Fruit fly (Drosophila melanogaster) whole organism, embryonic: ENCODE data around the gene CG43078.

Experiments used
- Abd-B ChIP-seq: fragments of 200-800 bp; sonication (Bioruptor generic); optimal IDR thresholded peaks from 2 replicates; lab custom pipeline; 2018; ENCODE audit warnings: missing biosample characterization, mild to moderate bottlenecking, missing genetic modification characterization, moderate library complexity
- Blimp-1 ChIP-seq: fragments of 200-800 bp; sonication (Bioruptor generic); optimal IDR thresholded peaks from 3 replicates; lab custom pipeline; 2018; ENCODE audit warnings: missing biosample characterization, missing genetic modification characterization, mild to moderate bottlenecking, moderate library complexity, missing genetic modification reagents
- BtbVII ChIP-seq: fragments of 200-800 bp; sonication (Bioruptor generic); optimal IDR thresholded peaks from 3 replicates; lab custom pipeline; 2017; ENCODE audit warnings: missing biosample characterization, mild to moderate bottlenecking, missing genetic modification characterization
- CG10543 ChIP-seq: fragments of 200-800 bp; sonication (Bioruptor generic); optimal IDR thresholded peaks from 3 replicates; lab custom pipeline; 2017; ENCODE audit warnings: missing biosample characterization, mild to moderate bottlenecking, missing genetic modification characterization, moderate library complexity
- CG12391 ChIP-seq: fragments of 200-800 bp; sonication (Bioruptor generic); optimal IDR thresholded peaks from 3 replicates; lab custom pipeline; 2018; ENCODE audit warnings: missing biosample characterization, mild to moderate bottlenecking, missing genetic modification characterization, moderate library complexity
- CG12769 ChIP-seq: fragments of 200-800 bp; sonication (Bioruptor generic); optimal IDR thresholded peaks from 2 replicates; lab custom pipeline; 2019; ENCODE audit warnings: missing biosample characterization, mild to moderate bottlenecking, missing genetic modification characterization, moderate library complexity
- CG13287 ChIP-seq: fragments of 200-800 bp; sonication (Bioruptor generic); IDR thresholded peaks from 2 replicates; pipeline ENCODE4 v1.3.6; 2022; ENCODE audit warnings: missing biosample characterization, missing genetic modification characterization; ENCODE audit not compliant: partially characterized antibody
- CG14441 ChIP-seq: fragments of 200-800 bp; sonication (Bioruptor generic); IDR thresholded peaks from 2 replicates; pipeline ENCODE4 v1.3.6; 2022; ENCODE audit warnings: missing biosample characterization, missing genetic modification characterization
- CG15011 ChIP-seq: fragments of 200-800 bp; sonication (Bioruptor generic); optimal IDR thresholded peaks from 3 replicates; lab custom pipeline; 2018; ENCODE audit warnings: missing biosample characterization, mild to moderate bottlenecking, missing genetic modification characterization
- CG15479 ChIP-seq: fragments of 200-800 bp; sonication (Bioruptor generic); optimal IDR thresholded peaks from 3 replicates; lab custom pipeline; 2019; ENCODE audit warnings: missing biosample characterization, mild to moderate bottlenecking, missing genetic modification characterization, moderate library complexity
- CG3065 ChIP-seq: fragments of 200-800 bp; sonication (Bioruptor generic); optimal IDR thresholded peaks from 2 replicates; lab custom pipeline; 2016; ENCODE audit warnings: missing biosample characterization, missing genetic modification characterization
- CG4282 ChIP-seq: fragments of 200-800 bp; sonication (Bioruptor generic); optimal IDR thresholded peaks from 2 replicates; lab custom pipeline; 2016; ENCODE audit warnings: missing biosample characterization, missing genetic modification characterization
- CG7372 ChIP-seq: fragments of 200-800 bp; sonication (Bioruptor generic); IDR thresholded peaks from 2 replicates; pipeline ENCODE4 v1.3.6; 2022; ENCODE audit warnings: missing biosample characterization, missing genetic modification characterization
- CG8944 ChIP-seq: fragments of 200-800 bp; sonication (Bioruptor generic); optimal IDR thresholded peaks from 3 replicates; lab custom pipeline; 2016; ENCODE audit warnings: missing biosample characterization, missing genetic modification characterization
- D19A ChIP-seq: fragments of 200-800 bp; optimal IDR thresholded peaks from 3 replicates; lab custom pipeline; 2019; ENCODE audit warnings: missing biosample characterization, mild to moderate bottlenecking, missing genetic modification characterization, moderate library complexity
- Dll ChIP-seq: fragments of 200-800 bp; sonication (Bioruptor generic); IDR thresholded peaks from 4 replicates; pipeline ENCODE4 v1.3.6; 2022; ENCODE audit warnings: missing biosample characterization, missing genetic modification characterization; ENCODE audit not compliant: partially characterized antibody
- Doc2 ChIP-seq: fragments of 200-800 bp; sonication (Bioruptor generic); IDR thresholded peaks from 2 replicates; pipeline ENCODE4 v1.3.6; 2022; ENCODE audit warnings: missing biosample characterization, missing genetic modification characterization
- Drgx ChIP-seq: fragments of 200-800 bp; sonication (Bioruptor generic); IDR thresholded peaks from 2 replicates; pipeline ENCODE4 v1.3.6; 2022; ENCODE audit warnings: missing biosample characterization, missing genetic modification characterization
- GATAe ChIP-seq: fragments of 200-800 bp; sonication (Bioruptor generic); conservative IDR thresholded peaks from 2 replicates; pipeline ENCODE4 v1.3.6; 2022; ENCODE audit warnings: missing biosample characterization, missing genetic modification characterization
- Hey ChIP-seq: fragments of 200-800 bp; sonication (Bioruptor generic); optimal IDR thresholded peaks from 3 replicates; lab custom pipeline; 2018; ENCODE audit warnings: missing biosample characterization, mild to moderate bottlenecking, missing genetic modification characterization
- Lim3 ChIP-seq: fragments of 200-800 bp; sonication (Bioruptor generic); IDR thresholded peaks from 2 replicates; pipeline ENCODE4 v1.3.6; 2022; ENCODE audit warnings: missing biosample characterization, missing genetic modification characterization
- Med ChIP-seq: fragments of 200-800 bp; sonication (Bioruptor generic); peaks from one replicate; lab custom pipeline; 2016; ENCODE audit warnings: missing biosample characterization, missing genetic modification characterization, mild to moderate bottlenecking, inconsistent platforms, moderate library complexity
- NK7.1 ChIP-seq: fragments of 200-800 bp; sonication (Bioruptor generic); optimal IDR thresholded peaks from 3 replicates; lab custom pipeline; 2016; ENCODE audit warnings: missing biosample characterization, missing genetic modification characterization
- Nf-YC ChIP-seq: fragments of 200-800 bp; optimal IDR thresholded peaks from 3 replicates; lab custom pipeline; 2019; ENCODE audit warnings: missing biosample characterization, mild to moderate bottlenecking, missing genetic modification characterization, moderate library complexity
- NfI ChIP-seq: fragments of 200-800 bp; sonication (Bioruptor generic); optimal IDR thresholded peaks from 3 replicates; lab custom pipeline; 2018; ENCODE audit warnings: missing biosample characterization, mild to moderate bottlenecking, missing genetic modification characterization, moderate library complexity
- Pdp1 ChIP-seq, 2 experiments: fragments of 200-800 bp; sonication (Bioruptor generic); optimal IDR thresholded peaks; 3 replicates each; lab custom pipeline; 2016; ENCODE audit warnings: missing biosample characterization in 2 of 2, missing genetic modification characterization in 2 of 2, mild to moderate bottlenecking in 1 of 2, moderate library complexity in 1 of 2
- amos ChIP-seq: fragments of 200-800 bp; sonication (Bioruptor generic); IDR thresholded peaks from 2 replicates; pipeline ENCODE4 v1.3.6; 2022; ENCODE audit warnings: missing biosample characterization, missing genetic modification characterization; ENCODE audit not compliant: partially characterized antibody
- ara ChIP-seq: fragments of 200-800 bp; sonication (Bioruptor generic); IDR thresholded peaks from 2 replicates; pipeline ENCODE4 v1.3.6; 2022; ENCODE audit warnings: missing biosample characterization, missing genetic modification characterization
- cato ChIP-seq: fragments of 200-800 bp; sonication (Bioruptor generic); optimal IDR thresholded peaks from 2 replicates; lab custom pipeline; 2016; ENCODE audit warnings: missing biosample characterization, missing genetic modification characterization, borderline replicate concordance
- chinmo ChIP-seq: fragments of 200-800 bp; sonication (Bioruptor generic); IDR thresholded peaks from 4 replicates; pipeline ENCODE4 v1.3.6; 2022; ENCODE audit warnings: missing biosample characterization, missing genetic modification characterization; ENCODE audit not compliant: partially characterized antibody
- dpn ChIP-seq, 2 experiments: fragments of 200-800 bp; sonication (Bioruptor generic); optimal IDR thresholded peaks; 3 replicates each; lab custom pipeline; 2016; ENCODE audit warnings: missing biosample characterization in 2 of 2, missing genetic modification characterization in 2 of 2
- fd3F ChIP-seq: fragments of 200-800 bp; sonication (Bioruptor generic); optimal IDR thresholded peaks from 2 replicates; lab custom pipeline; 2018; ENCODE audit warnings: missing biosample characterization, mild to moderate bottlenecking, missing genetic modification characterization, moderate library complexity
- gcm ChIP-seq: fragments of 200-800 bp; sonication (Bioruptor generic); optimal IDR thresholded peaks from 2 replicates; lab custom pipeline; 2019; ENCODE audit warnings: missing biosample characterization, mild to moderate bottlenecking, missing genetic modification characterization, moderate library complexity
- gfzf ChIP-seq: fragments of 200-800 bp; sonication (Bioruptor generic); optimal IDR thresholded peaks from 2 replicates; lab custom pipeline; 2016; ENCODE audit warnings: missing biosample characterization, mild to moderate bottlenecking, missing genetic modification characterization, moderate library complexity
- her ChIP-seq: fragments of 200-800 bp; sonication (Bioruptor generic); optimal IDR thresholded peaks from 2 replicates; lab custom pipeline; 2016; ENCODE audit warnings: missing biosample characterization, missing genetic modification characterization
- hkb ChIP-seq, 2 experiments: fragments of 200-800 bp in 1 of 2; fragments of >200 bp in 1 of 2; sonication (Bioruptor generic) in 1 of 2; IDR thresholded peaks in 1 of 2; optimal IDR thresholded peaks in 1 of 2; 2 replicates each; pipeline versions ENCODE4 v1.3.6 to Lab custom; 2017 to 2022; ENCODE audit warnings: missing biosample characterization in 1 of 2, missing genetic modification characterization in 1 of 2
- mirr ChIP-seq: fragments of 200-800 bp; sonication (Bioruptor generic); optimal IDR thresholded peaks from 3 replicates; lab custom pipeline; 2018; ENCODE audit warnings: missing biosample characterization, mild to moderate bottlenecking, missing genetic modification characterization
- onecut ChIP-seq: fragments of 200-800 bp; sonication (Bioruptor generic); IDR thresholded peaks from 2 replicates; pipeline ENCODE4 v1.3.6; 2022; ENCODE audit warnings: missing biosample characterization, missing genetic modification characterization
- ro ChIP-seq: fragments of 200-800 bp; sonication (Bioruptor generic); IDR thresholded peaks from 2 replicates; pipeline ENCODE4 v1.3.6; 2022; ENCODE audit warnings: missing biosample characterization, missing genetic modification characterization
- sd ChIP-seq: fragments of 200-800 bp; sonication (Bioruptor generic); optimal IDR thresholded peaks from 3 replicates; lab custom pipeline; 2018; ENCODE audit warnings: missing biosample characterization, mild to moderate bottlenecking, missing genetic modification characterization, moderate library complexity
- sens-2 ChIP-seq: fragments of 200-800 bp; sonication (Bioruptor generic); IDR thresholded peaks from 2 replicates; pipeline ENCODE4 v1.3.6; 2022; ENCODE audit warnings: missing biosample characterization, missing genetic modification characterization
- sim ChIP-seq: fragments of 200-800 bp; sonication (Bioruptor generic); IDR thresholded peaks from 2 replicates; pipeline ENCODE4 v1.3.6; 2022; ENCODE audit warnings: missing biosample characterization, missing genetic modification characterization
- sob ChIP-seq: fragments of 200-800 bp; sonication (Bioruptor generic); IDR thresholded peaks from 2 replicates; pipeline ENCODE4 v1.3.6; 2022; ENCODE audit warnings: missing biosample characterization, missing genetic modification characterization
- sr ChIP-seq: fragments of 200-800 bp; sonication (Bioruptor generic); IDR thresholded peaks from 3 replicates; pipeline ENCODE4 v1.3.6; 2022; ENCODE audit warnings: missing biosample characterization, missing genetic modification characterization
- sug ChIP-seq: fragments of 200-800 bp; optimal IDR thresholded peaks from 2 replicates; lab custom pipeline; 2019; ENCODE audit warnings: missing biosample characterization, mild to moderate bottlenecking, missing genetic modification characterization, moderate library complexity
- tap ChIP-seq: fragments of 200-800 bp; optimal IDR thresholded peaks from 3 replicates; lab custom pipeline; 2019; ENCODE audit warnings: missing biosample characterization, mild to moderate bottlenecking, missing genetic modification characterization, moderate library complexity
- tx ChIP-seq: fragments of 200-800 bp; sonication (Bioruptor generic); optimal IDR thresholded peaks from 2 replicates; lab custom pipeline; 2016; ENCODE audit warnings: missing biosample characterization, missing genetic modification characterization
- zen2 ChIP-seq: fragments of 200-800 bp; sonication (Bioruptor generic); IDR thresholded peaks from 3 replicates; pipeline ENCODE4 v1.3.6; 2022; ENCODE audit warnings: missing biosample characterization, missing genetic modification characterization; ENCODE audit not compliant: partially characterized antibody

The CG43078 gene

dm6 chr3L:8578470-8578869 lies 1.9 kb downstream of the CG43078 start (continued):
- TF ChIP-seq amos (GFP tag; lab: Robert Waterston, UW) (peak; percentile 22; the same call in 1 of the 2 replicates), sim (GFP tag; lab: Robert Waterston, UW) (no peak), Dll (GFP tag; lab: Robert Waterston, UW) (no peak), Hey (tag; lab: Kevin White, UChicago) (peak; percentile 10), Drgx (GFP tag; lab: Robert Waterston, UW) (0 out of 2 replicates have a peak, but pooled peaks have one; percentile 11), CG8944 (no peak), ara (no peak), sug (tag; lab: Kevin White, UChicago) (peak; percentile 16), her (GFP tag; lab: Kevin White, UChicago) (no peak), chinmo (GFP tag; lab: Robert Waterston, UW) (peak; percentile 66; the same call in 2 of the 4 replicates), hkb (optimal IDR thresholded peaks at IDR 0.05; lab: Kevin White, UChicago) (no peak), hkb (GFP tag; IDR thresholded peaks at IDR 0.05; lab: Robert Waterston, UW) (0 out of 2 replicates have a peak, but pooled peaks have one; percentile 25), CG15479 (GFP tag; lab: Kevin White, UChicago) (no peak), Lim3 (GFP tag; lab: Robert Waterston, UW) (no peak), sens-2 (GFP tag; lab: Robert Waterston, UW) (no peak), NfI (no peak), CG10543 (GFP tag; lab: Kevin White, UChicago) (peak; percentile 62), sob (GFP tag; lab: Robert Waterston, UW) (0 out of 2 replicates have a peak, but pooled peaks have one; percentile 18)

dm6 chr3L:8579513-8579912 lies 2.9 kb downstream of the CG43078 start:
- TF ChIP-seq zen2 (GFP tag; lab: Robert Waterston, UW) (no peak), tx (GFP tag; lab: Kevin White, UChicago) (no peak), D19A (tag; lab: Kevin White, UChicago) (no peak), CG13287 (no peak), Med (GFP tag; lab: Kevin White, UChicago) (peak; percentile 45), CG12769 (peak; percentile 23), Blimp-1 (GFP tag; lab: Kevin White, UChicago) (no peak), gfzf (GFP tag; lab: Kevin White, UChicago) (no peak), gcm (no peak), CG14441 (GFP tag; lab: Robert Waterston, UW) (peak; percentile 28; the same call in 1 of the 2 replicates), fd3F (GFP tag; lab: Kevin White, UChicago) (no peak), Nf-YC (tag; lab: Kevin White, UChicago) (no peak), CG12391 (tag; lab: Kevin White, UChicago) (no peak), Abd-B (GFP tag; lab: Kevin White, UChicago) (no peak), CG7372 (GFP tag; lab: Robert Waterston, UW) (peak; percentile 64; the same call in 1 of the 2 replicates), CG3065 (GFP tag; lab: Kevin White, UChicago) (no peak), sens-2 (GFP tag; lab: Robert Waterston, UW) (no peak), sr (GFP tag; lab: Robert Waterston, UW) (peak; percentile 77)

dm6 chr3L:8580780-8581179 lies 4.2 kb downstream of the CG43078 start:
- TF ChIP-seq CG4282 (GFP tag; lab: Kevin White, UChicago) (no peak), NK7.1 (GFP tag; lab: Kevin White, UChicago) (no peak), ro (GFP tag; lab: Robert Waterston, UW) (no peak), CG15011 (GFP tag; lab: Kevin White, UChicago) (no peak), cato (GFP tag; lab: Kevin White, UChicago) (no peak), Pdp1 (GFP tag; optimal IDR thresholded peaks at IDR 0.05; lab: Kevin White, UChicago) (peak in 1 of 2 experiments; percentile 85), BtbVII (GFP tag; lab: Kevin White, UChicago) (peak; percentile 34), tap (tag; lab: Kevin White, UChicago) (no peak), GATAe (GFP tag; lab: Robert Waterston, UW) (peak; percentile 84), onecut (GFP tag; lab: Robert Waterston, UW) (no peak), mirr (GFP tag; lab: Kevin White, UChicago) (peak; percentile 10), dpn (GFP tag; optimal IDR thresholded peaks at IDR 0.05; lab: Kevin White, UChicago) (no peak), Doc2 (no peak), sd (tag; lab: Kevin White, UChicago) (peak; percentile 10)
